Worm (Caenorhabditis elegans): ENCODE data around the gene F31F7.1.

F31F7.1 gene

DNA sequence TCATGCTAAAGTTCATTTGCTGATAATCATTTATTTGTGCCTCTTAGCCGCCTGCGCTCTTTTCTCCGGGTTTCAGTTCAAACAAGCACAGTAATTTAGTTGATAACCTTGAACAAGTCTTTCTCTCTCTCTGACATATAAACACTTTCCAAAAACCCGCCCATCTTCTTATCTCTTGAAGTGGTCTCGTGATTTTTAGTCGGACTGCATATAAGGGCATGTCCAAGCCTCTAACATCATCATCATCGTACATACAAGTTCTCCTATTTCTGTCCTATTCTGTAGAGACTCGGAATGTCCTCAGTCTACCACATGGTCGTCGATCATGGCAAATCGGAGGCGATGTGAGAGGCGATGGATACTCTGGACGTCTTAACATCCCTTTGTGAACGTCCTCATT lies at the start of gene F31F7.1:
Gene F31F7.1, plus strand, starts transcription at position 235 of the 400 bp plus-strand sequence.
- TF ChIP-seq med-1 (GFP tag; optimal IDR thresholded peaks at IDR 0.05; ENCODE audit: insufficient read depth) (no peak), ztf-29 (GFP tag; IDR thresholded peaks at IDR 0.05) (no peak), ref-1 (GFP tag; conservative IDR thresholded peaks at IDR 0.05) (no peak), tab-1 (GFP tag; IDR thresholded peaks at IDR 0.05) (no peak), flt-1 (GFP tag; IDR thresholded peaks at IDR 0.05) (no peak), T22C8.4 (GFP tag; IDR thresholded peaks at IDR 0.05) (no peak), cog-1 (tag; optimal IDR thresholded peaks at IDR 0.05) (no peak), ztf-23 (GFP tag; IDR thresholded peaks at IDR 0.05) (no peak), klf-2 (GFP tag; conservative IDR thresholded peaks at IDR 0.05) (no peak)

DNA sequence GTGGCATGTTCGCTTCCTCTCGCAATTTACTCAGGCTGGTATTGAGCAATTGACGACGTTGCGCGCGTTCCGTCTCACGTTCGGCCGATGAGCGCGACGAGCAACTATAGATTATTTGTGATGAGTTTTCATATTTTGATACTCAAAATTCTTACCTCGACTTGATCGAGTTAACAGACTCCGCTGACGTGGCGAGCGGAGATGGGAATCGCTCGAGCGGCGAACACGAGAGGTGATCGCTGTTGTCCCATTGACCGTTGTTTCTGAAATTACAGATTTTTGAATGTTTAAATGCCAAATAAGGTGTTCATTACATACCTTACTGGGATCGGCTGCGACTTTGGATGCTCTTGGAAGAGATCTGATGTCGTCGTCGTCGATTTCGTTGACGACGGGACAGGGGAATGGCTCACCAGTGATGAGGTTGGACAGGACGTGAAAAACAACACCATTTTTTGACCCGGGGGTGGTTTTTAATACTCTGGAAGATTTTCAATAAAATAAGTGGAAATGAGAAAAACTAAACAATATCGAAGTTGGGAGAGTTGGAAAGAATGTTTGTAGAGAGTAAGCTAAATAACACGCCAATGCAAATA lies 49.6 kb upstream of the F31F7.1 start, which contains the start of gene W06H8.6:
Gene W06H8.6, minus strand, starts transcription at position 481 of the 596 bp plus-strand sequence.
- TF ChIP-seq cog-1 (tag; optimal IDR thresholded peaks at IDR 0.05): no peak
- TF ChIP-seq med-1 (GFP tag; optimal IDR thresholded peaks at IDR 0.05; ENCODE audit: insufficient read depth): no peak
- no peak for TF ChIP-seq T22C8.4 (GFP tag; IDR thresholded peaks at IDR 0.05)
- TF ChIP-seq ref-1 (GFP tag; conservative IDR thresholded peaks at IDR 0.05): no peak
- TF ChIP-seq tab-1 (GFP tag; IDR thresholded peaks at IDR 0.05): no peak
- no peak for TF ChIP-seq klf-2 (GFP tag; conservative IDR thresholded peaks at IDR 0.05)
- TF ChIP-seq ztf-29 (GFP tag; IDR thresholded peaks at IDR 0.05): no peak
- no peak for TF ChIP-seq ztf-23 (GFP tag; IDR thresholded peaks at IDR 0.05)
- TF ChIP-seq flt-1 (GFP tag; IDR thresholded peaks at IDR 0.05): no peak

DNA sequence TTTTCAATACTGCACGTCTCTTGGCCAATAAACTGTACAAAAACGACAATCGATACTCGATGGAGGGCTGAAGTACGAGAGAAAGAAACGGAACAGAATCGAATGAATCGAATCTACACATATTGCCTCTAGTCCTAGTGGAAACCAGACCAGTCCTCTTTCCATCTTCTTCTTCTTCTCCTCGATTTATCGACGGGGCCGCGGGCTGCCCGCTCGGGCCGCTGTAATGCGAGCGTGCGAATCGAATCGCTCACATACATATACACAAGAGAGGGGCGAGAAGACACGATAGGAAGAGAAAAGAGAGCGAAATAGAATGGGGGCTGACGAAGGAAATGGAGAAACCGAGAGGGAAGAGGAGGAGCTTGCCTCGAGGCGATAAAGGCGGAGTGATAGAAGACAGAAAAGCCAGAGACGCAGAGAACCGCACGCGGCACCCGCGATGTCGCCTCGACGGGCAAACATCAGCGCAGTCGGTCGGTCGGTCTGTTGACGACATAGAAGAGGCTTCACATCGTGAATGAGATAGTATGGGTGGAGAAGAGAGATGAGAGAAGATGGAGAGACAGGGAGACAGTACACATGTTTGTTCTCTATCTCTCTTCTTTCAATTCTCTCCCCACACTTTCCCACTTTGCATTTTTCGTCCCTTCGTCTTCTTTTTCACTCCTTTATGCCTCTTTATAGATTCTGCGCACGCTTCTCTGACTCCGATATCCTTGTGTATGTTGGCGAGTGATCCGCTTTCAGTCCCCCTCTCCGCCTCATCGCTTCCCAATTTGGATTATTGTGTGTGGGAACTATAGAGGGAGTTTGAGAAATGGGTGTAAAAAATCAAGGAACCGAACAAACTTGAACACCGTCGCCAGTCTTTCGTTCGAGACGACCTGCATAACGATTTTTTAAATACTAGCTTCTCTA lies 48.7 kb upstream of the F31F7.1 start:
- no peak for TF ChIP-seq ztf-29 (GFP tag; IDR thresholded peaks at IDR 0.05)
- TF ChIP-seq tab-1 (GFP tag; IDR thresholded peaks at IDR 0.05): no peak
- TF ChIP-seq med-1 (GFP tag; optimal IDR thresholded peaks at IDR 0.05; ENCODE audit: insufficient read depth): no peak
- 0 out of 2 replicates have a peak, but pooled peaks have one; percentile 15 for TF ChIP-seq klf-2 (GFP tag; conservative IDR thresholded peaks at IDR 0.05)
- peak; percentile 96 for TF ChIP-seq cog-1 (tag; optimal IDR thresholded peaks at IDR 0.05)
- 0 out of 2 replicates have a peak, but pooled peaks have one; percentile 12 for TF ChIP-seq ztf-23 (GFP tag; IDR thresholded peaks at IDR 0.05)
- TF ChIP-seq T22C8.4 (GFP tag; IDR thresholded peaks at IDR 0.05): peak; percentile 53; the same call in 1 of the 2 replicates
- TF ChIP-seq ref-1 (GFP tag; conservative IDR thresholded peaks at IDR 0.05): 0 out of 2 replicates have a peak, but pooled peaks have one; percentile 11
- peak; percentile 48 for TF ChIP-seq flt-1 (GFP tag; IDR thresholded peaks at IDR 0.05)

DNA sequence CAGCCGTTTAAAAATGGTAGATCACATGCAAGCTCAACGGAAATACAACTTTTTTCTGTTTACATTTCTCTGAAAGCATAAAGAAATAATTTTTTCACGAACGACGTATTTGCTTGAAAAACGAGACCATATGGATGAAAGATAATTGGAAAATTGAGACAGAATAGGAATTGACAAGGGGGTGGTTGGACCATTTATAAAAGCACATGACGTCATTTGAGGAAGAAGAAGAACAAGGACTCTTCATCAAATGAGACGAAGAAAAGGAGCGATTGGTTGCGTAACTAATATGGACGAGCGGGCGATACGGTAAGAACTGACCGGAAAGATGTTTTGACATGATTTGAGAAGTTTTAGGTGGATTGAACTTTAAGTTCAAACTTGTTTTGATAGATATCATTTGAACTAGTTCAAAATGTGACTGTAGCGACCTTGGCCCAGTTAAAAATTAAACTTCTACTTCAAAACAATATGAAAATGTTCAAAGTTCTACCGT lies 47.8 kb upstream of the F31F7.1 start:
- TF ChIP-seq T22C8.4 (GFP tag; IDR thresholded peaks at IDR 0.05) (no peak), tab-1 (GFP tag; IDR thresholded peaks at IDR 0.05) (no peak), med-1 (GFP tag; optimal IDR thresholded peaks at IDR 0.05; ENCODE audit: insufficient read depth) (no peak), cog-1 (tag; optimal IDR thresholded peaks at IDR 0.05) (no peak), ref-1 (GFP tag; conservative IDR thresholded peaks at IDR 0.05) (no peak), flt-1 (GFP tag; IDR thresholded peaks at IDR 0.05) (no peak), klf-2 (GFP tag; conservative IDR thresholded peaks at IDR 0.05) (no peak), ztf-23 (GFP tag; IDR thresholded peaks at IDR 0.05) (no peak), ztf-29 (GFP tag; IDR thresholded peaks at IDR 0.05) (no peak)

DNA sequence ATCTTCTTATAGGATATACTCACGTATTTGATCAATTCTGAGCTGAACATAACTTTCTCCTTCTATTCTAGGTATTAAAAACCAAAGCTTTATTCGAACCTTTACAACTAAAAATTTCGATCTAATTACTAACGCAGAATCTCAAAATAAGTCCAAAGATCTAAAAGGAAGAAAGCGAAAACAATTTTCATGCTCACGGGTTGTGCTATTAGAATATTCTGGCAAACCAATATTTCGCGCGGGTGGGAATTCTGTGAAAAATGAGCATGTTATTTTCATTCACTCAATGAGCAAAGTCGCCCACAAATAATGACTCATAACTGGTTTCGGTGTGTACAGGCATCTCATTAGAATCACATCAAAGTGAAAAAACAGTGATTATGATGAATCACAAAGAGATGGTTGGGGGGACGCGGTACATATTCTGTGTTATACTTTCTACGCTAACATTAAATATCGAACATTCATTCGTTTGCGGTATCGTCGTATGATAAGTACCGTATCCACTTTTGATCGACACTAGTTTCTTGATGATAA lies 47.3 kb upstream of the F31F7.1 start:
- TF ChIP-seq T22C8.4 (GFP tag; IDR thresholded peaks at IDR 0.05) (no peak), cog-1 (tag; optimal IDR thresholded peaks at IDR 0.05) (no peak), ztf-23 (GFP tag; IDR thresholded peaks at IDR 0.05) (no peak), ztf-29 (GFP tag; IDR thresholded peaks at IDR 0.05) (no peak), med-1 (GFP tag; optimal IDR thresholded peaks at IDR 0.05; ENCODE audit: insufficient read depth) (no peak), klf-2 (GFP tag; conservative IDR thresholded peaks at IDR 0.05) (no peak), flt-1 (GFP tag; IDR thresholded peaks at IDR 0.05) (no peak), ref-1 (GFP tag; conservative IDR thresholded peaks at IDR 0.05) (no peak)

DNA sequence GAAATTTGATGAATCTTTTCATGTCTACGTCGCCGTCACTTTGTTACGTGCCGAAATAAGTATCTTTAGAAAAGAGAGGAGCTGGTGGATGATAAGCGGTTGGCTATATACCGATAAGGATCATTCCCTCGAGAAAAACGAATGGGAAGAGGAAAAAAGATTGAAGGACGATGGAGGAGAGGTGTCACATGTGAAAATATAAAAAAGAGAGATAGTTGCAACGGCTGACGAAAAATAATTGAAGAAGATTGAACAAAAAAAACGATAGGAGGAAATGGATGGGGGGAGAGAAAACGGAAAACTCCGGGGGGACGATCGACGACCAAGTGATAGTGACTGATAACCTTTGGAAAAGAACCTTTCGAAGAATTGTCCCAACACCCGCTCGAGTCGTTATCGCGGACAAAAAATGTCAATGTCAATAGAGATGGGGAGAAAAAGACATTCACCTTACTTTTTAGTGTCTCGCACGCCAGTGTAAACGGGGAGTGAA lies 46.7 kb upstream of the F31F7.1 start:
- TF ChIP-seq cog-1 (tag; optimal IDR thresholded peaks at IDR 0.05): no peak

DNA sequence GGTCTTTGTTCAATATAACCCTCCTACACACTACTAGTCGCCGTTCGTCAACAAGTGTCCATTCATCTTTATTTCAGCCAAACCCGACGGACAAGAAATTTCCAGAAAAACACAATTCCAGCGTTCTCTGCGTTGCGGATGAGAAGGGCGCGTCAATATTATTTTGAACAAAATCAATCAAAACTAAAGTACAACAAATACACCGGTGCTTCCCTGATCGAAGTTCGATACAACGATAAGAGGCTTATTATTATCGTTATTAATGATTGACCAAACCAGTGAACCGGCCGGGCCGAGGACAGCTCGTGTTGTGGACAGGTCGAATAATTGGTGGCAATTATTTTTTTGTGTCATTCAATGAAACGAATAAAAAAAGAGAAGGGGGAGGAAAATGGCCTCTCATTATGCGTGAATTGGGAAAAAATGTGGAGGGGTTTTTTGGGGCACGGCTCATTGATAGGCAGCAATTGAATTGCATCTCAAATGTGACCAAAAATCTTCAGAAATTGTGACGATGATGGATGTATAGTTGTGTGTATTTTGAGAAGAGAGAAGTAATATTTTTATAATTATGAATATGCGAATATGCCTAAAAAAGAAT lies 45.5 kb upstream of the F31F7.1 start:
- TF ChIP-seq ref-1 (GFP tag; conservative IDR thresholded peaks at IDR 0.05) (no peak), T22C8.4 (GFP tag; IDR thresholded peaks at IDR 0.05) (no peak)

DNA sequence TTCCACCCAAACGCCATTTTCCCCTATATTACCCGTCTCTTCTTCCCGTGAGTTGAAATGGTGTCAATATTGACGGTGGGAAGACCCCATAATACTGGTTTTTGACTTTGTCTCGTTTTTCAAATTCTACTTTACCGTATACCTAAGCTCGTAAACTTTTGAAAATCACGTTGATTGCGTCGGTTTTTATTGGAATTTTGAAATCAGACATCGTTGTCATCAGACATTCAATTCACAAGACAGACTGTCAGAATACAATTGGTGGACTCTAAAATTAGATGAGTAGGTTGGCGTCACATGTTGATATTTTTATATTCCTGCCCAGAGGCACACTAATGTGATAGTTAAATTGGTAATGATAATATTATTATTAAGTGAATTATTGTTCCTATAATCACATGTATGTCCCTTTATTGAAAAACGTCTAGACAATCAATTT lies 44.3 kb upstream of the F31F7.1 start:
- no peak for TF ChIP-seq ztf-29 (GFP tag; IDR thresholded peaks at IDR 0.05)
- no peak for TF ChIP-seq ref-1 (GFP tag; conservative IDR thresholded peaks at IDR 0.05)
- TF ChIP-seq klf-2 (GFP tag; conservative IDR thresholded peaks at IDR 0.05): no peak
- TF ChIP-seq cog-1 (tag; optimal IDR thresholded peaks at IDR 0.05): no peak
- no peak for TF ChIP-seq ztf-23 (GFP tag; IDR thresholded peaks at IDR 0.05)
- TF ChIP-seq tab-1 (GFP tag; IDR thresholded peaks at IDR 0.05): no peak
- no peak for TF ChIP-seq T22C8.4 (GFP tag; IDR thresholded peaks at IDR 0.05)
- TF ChIP-seq flt-1 (GFP tag; IDR thresholded peaks at IDR 0.05): no peak
- no peak for TF ChIP-seq med-1 (GFP tag; optimal IDR thresholded peaks at IDR 0.05; ENCODE audit: insufficient read depth)

DNA sequence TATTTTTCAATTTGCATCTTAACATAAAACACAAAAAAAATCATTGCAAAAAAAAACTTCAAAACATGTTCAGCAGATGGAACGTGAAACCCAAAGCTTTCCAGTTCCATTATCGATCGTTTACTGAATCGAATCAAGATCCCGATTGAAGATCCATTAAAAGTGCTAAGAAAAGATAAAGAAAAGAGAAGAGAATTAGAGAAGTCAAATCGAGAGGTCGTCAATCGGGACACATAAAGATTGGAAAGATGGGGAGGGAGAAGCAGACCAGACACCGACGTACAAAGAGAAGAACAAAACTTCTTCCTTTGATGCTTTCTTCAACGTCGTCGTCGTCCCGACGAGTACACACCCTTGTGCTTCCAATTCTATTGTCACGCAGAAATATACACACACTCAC lies 43.4 kb upstream of the F31F7.1 start:
- no peak for TF ChIP-seq med-1 (GFP tag; optimal IDR thresholded peaks at IDR 0.05; ENCODE audit: insufficient read depth)
- TF ChIP-seq cog-1 (tag; optimal IDR thresholded peaks at IDR 0.05): no peak
- no peak for TF ChIP-seq flt-1 (GFP tag; IDR thresholded peaks at IDR 0.05)
